Fruit fly (Drosophila melanogaster) whole organism, embryonic: Measurements from ENCODE around the gene CG6766.

ENCODE experiments used
- BEAF-32 ChIP-seq: fragments of 200-800 bp; sonication (Bioruptor generic); optimal IDR thresholded peaks from 3 replicates; lab custom pipeline; 2017; ENCODE audit warnings: missing biosample characterization, missing genetic modification characterization, mild to moderate bottlenecking, moderate library complexity, missing genetic modification reagents
- CG10462 ChIP-seq: fragments of 200-800 bp; sonication (Bioruptor generic); optimal IDR thresholded peaks from 2 replicates; lab custom pipeline; 2016; ENCODE audit warnings: missing biosample characterization, missing genetic modification characterization
- CG10979 ChIP-seq: fragments of 200-800 bp; sonication (Bioruptor generic); optimal IDR thresholded peaks from 2 replicates; lab custom pipeline; 2018; ENCODE audit warnings: missing biosample characterization, mild to moderate bottlenecking, missing genetic modification characterization, moderate library complexity
- CG11456 ChIP-seq: fragments of 200-800 bp; sonication (Bioruptor generic); IDR thresholded peaks from 3 replicates; pipeline ENCODE4 v1.3.6; 2022; ENCODE audit warnings: missing biosample characterization, missing genetic modification characterization
- CG12104 ChIP-seq: fragments of 200-800 bp; sonication (Bioruptor generic); optimal IDR thresholded peaks from 3 replicates; lab custom pipeline; 2016; ENCODE audit warnings: missing biosample characterization, missing genetic modification characterization
- CG14860 ChIP-seq: fragments of 200-800 bp; sonication (Bioruptor generic); IDR thresholded peaks from 3 replicates; pipeline ENCODE4 v1.3.6; 2022; ENCODE audit warnings: missing biosample characterization, missing genetic modification characterization; ENCODE audit not compliant: partially characterized antibody
- CG15269 ChIP-seq: fragments of 200-800 bp; sonication (Bioruptor generic); optimal IDR thresholded peaks from 2 replicates; lab custom pipeline; 2018; ENCODE audit warnings: missing biosample characterization, mild to moderate bottlenecking, missing genetic modification characterization, moderate library complexity
- CG2129 ChIP-seq: fragments of 200-800 bp; sonication (Bioruptor generic); IDR thresholded peaks from 2 replicates; pipeline ENCODE4 v1.3.6; 2022; ENCODE audit warnings: missing biosample characterization, missing genetic modification characterization; ENCODE audit not compliant: partially characterized antibody
- CG3065 ChIP-seq: fragments of 200-800 bp; sonication (Bioruptor generic); optimal IDR thresholded peaks from 2 replicates; lab custom pipeline; 2016; ENCODE audit warnings: missing biosample characterization, missing genetic modification characterization
- CG32532 ChIP-seq: fragments of 200-800 bp; sonication (Bioruptor generic); IDR thresholded peaks from 2 replicates; pipeline ENCODE4 v1.3.6; 2022; ENCODE audit warnings: missing biosample characterization, missing genetic modification characterization
- CG3847 ChIP-seq: fragments of 200-800 bp; sonication (Bioruptor generic); IDR thresholded peaks from 2 replicates; pipeline ENCODE4 v1.3.6; 2022; ENCODE audit warnings: missing biosample characterization, missing genetic modification characterization
- CG3995 ChIP-seq: fragments of 200-800 bp; sonication (Bioruptor generic); optimal IDR thresholded peaks from 3 replicates; lab custom pipeline; 2016; ENCODE audit warnings: missing biosample characterization, missing genetic modification characterization
- CG5245 ChIP-seq: fragments of 200-800 bp; sonication (Bioruptor generic); optimal IDR thresholded peaks from 3 replicates; lab custom pipeline; 2016; ENCODE audit warnings: missing biosample characterization, missing genetic modification characterization
- CG6689 ChIP-seq: fragments of 200-800 bp; sonication (Bioruptor generic); IDR thresholded peaks from 2 replicates; pipeline ENCODE4 v1.3.6; 2022; ENCODE audit warnings: missing biosample characterization, missing genetic modification characterization
- CG6765 ChIP-seq: fragments of 200-800 bp; sonication (Bioruptor generic); optimal IDR thresholded peaks from 3 replicates; lab custom pipeline; 2017; ENCODE audit warnings: missing biosample characterization, mild to moderate bottlenecking, missing genetic modification characterization
- CG6813 ChIP-seq: fragments of 200-800 bp; sonication (Bioruptor generic); optimal IDR thresholded peaks from 2 replicates; lab custom pipeline; 2017; ENCODE audit warnings: missing biosample characterization, missing genetic modification characterization, mild to moderate bottlenecking, moderate library complexity, missing genetic modification reagents
- CG8924 ChIP-seq: fragments of 200-800 bp; optimal IDR thresholded peaks from 3 replicates; lab custom pipeline; 2019; ENCODE audit warnings: missing biosample characterization, mild to moderate bottlenecking, missing genetic modification characterization, moderate library complexity
- CG9797 ChIP-seq: fragments of 200-800 bp; sonication (Bioruptor generic); optimal IDR thresholded peaks from 3 replicates; lab custom pipeline; 2018; ENCODE audit warnings: missing biosample characterization, mild to moderate bottlenecking, missing genetic modification characterization
- Fer2 ChIP-seq: fragments of 200-800 bp; sonication (Bioruptor generic); optimal IDR thresholded peaks from 2 replicates; lab custom pipeline; 2018; ENCODE audit warnings: missing biosample characterization, mild to moderate bottlenecking, missing genetic modification characterization, moderate library complexity
- Lim3 ChIP-seq: fragments of 200-800 bp; sonication (Bioruptor generic); IDR thresholded peaks from 2 replicates; pipeline ENCODE4 v1.3.6; 2022; ENCODE audit warnings: missing biosample characterization, missing genetic modification characterization
- Max ChIP-seq: fragments of 200-800 bp; sonication (Bioruptor generic); optimal IDR thresholded peaks from 2 replicates; lab custom pipeline; 2016; ENCODE audit warnings: missing biosample characterization, mild to moderate bottlenecking, missing genetic modification characterization
- NK7.1 ChIP-seq: fragments of 200-800 bp; sonication (Bioruptor generic); optimal IDR thresholded peaks from 3 replicates; lab custom pipeline; 2016; ENCODE audit warnings: missing biosample characterization, missing genetic modification characterization
- NfI ChIP-seq: fragments of 200-800 bp; sonication (Bioruptor generic); optimal IDR thresholded peaks from 3 replicates; lab custom pipeline; 2018; ENCODE audit warnings: missing biosample characterization, mild to moderate bottlenecking, missing genetic modification characterization, moderate library complexity
- Side ChIP-seq: fragments of 200-800 bp; sonication (Bioruptor generic); optimal IDR thresholded peaks from 2 replicates; lab custom pipeline; 2016; ENCODE audit warnings: missing biosample characterization, missing genetic modification characterization
- Taf1 ChIP-seq: fragments of 200-800 bp; sonication (Bioruptor generic); IDR thresholded peaks from 2 replicates; pipeline ENCODE4 v1.3.6; 2022; ENCODE audit warnings: missing biosample characterization, missing genetic modification characterization
- aop ChIP-seq: fragments of 200-800 bp; sonication (Bioruptor generic); IDR thresholded peaks from 2 replicates; pipeline ENCODE4 v1.3.6; 2022; ENCODE audit warnings: missing biosample characterization, missing genetic modification characterization
- az2 ChIP-seq: fragments of 200-800 bp; sonication (Bioruptor generic); optimal IDR thresholded peaks from 3 replicates; lab custom pipeline; 2016; ENCODE audit warnings: missing biosample characterization, missing genetic modification characterization
- caup ChIP-seq: fragments of 200-800 bp; sonication (Bioruptor generic); optimal IDR thresholded peaks from 3 replicates; lab custom pipeline; 2017; ENCODE audit warnings: missing biosample characterization, mild to moderate bottlenecking, missing genetic modification characterization, moderate library complexity; ENCODE audit not compliant: severe bottlenecking
- cg ChIP-seq: fragments of 200-800 bp; sonication (Bioruptor generic); optimal IDR thresholded peaks from 3 replicates; lab custom pipeline; 2019; ENCODE audit warnings: missing biosample characterization, mild to moderate bottlenecking, missing genetic modification characterization, moderate library complexity
- chinmo ChIP-seq: fragments of 200-800 bp; sonication (Bioruptor generic); IDR thresholded peaks from 4 replicates; pipeline ENCODE4 v1.3.6; 2022; ENCODE audit warnings: missing biosample characterization, missing genetic modification characterization; ENCODE audit not compliant: partially characterized antibody
- chm ChIP-seq: fragments of 200-800 bp; sonication (Bioruptor generic); IDR thresholded peaks from 2 replicates; pipeline ENCODE4 v1.3.6; 2022; ENCODE audit warnings: missing biosample characterization, missing genetic modification characterization
- chn ChIP-seq: fragments of 200-800 bp; sonication (Bioruptor generic); optimal IDR thresholded peaks from 2 replicates; lab custom pipeline; 2016; ENCODE audit warnings: missing biosample characterization, missing genetic modification characterization
- ci ChIP-seq: fragments of 200-800 bp; sonication (Bioruptor generic); IDR thresholded peaks from 3 replicates; pipeline ENCODE4 v1.3.6; 2022; ENCODE audit warnings: missing biosample characterization, missing genetic modification characterization
- danr ChIP-seq: fragments of 200-800 bp; sonication (Bioruptor generic); IDR thresholded peaks from 2 replicates; pipeline ENCODE4 v1.3.6; 2022; ENCODE audit warnings: missing biosample characterization, missing genetic modification characterization
- dpn ChIP-seq, 2 experiments: fragments of 200-800 bp; sonication (Bioruptor generic); optimal IDR thresholded peaks; 3 replicates each; lab custom pipeline; 2016; ENCODE audit warnings: missing biosample characterization in 2 of 2, missing genetic modification characterization in 2 of 2
- esg ChIP-seq: fragments of 200-800 bp; sonication (Bioruptor generic); conservative IDR thresholded peaks from 2 replicates; pipeline ENCODE4 v1.3.6; 2022; ENCODE audit warnings: missing biosample characterization, missing genetic modification characterization
- ewg ChIP-seq: fragments of 200-800 bp; sonication (Bioruptor generic); optimal IDR thresholded peaks from 3 replicates; lab custom pipeline; 2017; ENCODE audit warnings: mild to moderate bottlenecking, missing biosample characterization, missing genetic modification reagents, missing genetic modification characterization
- insv ChIP-seq, 2 experiments: fragments of 200-800 bp; sonication (Bioruptor generic); optimal IDR thresholded peaks; 3 replicates each; lab custom pipeline; 2016 to 2018; ENCODE audit warnings: missing biosample characterization in 2 of 2, missing genetic modification characterization in 2 of 2
- inv ChIP-seq: fragments of 200-800 bp; sonication (Bioruptor generic); IDR thresholded peaks from 2 replicates; pipeline ENCODE4 v1.3.6; 2022; ENCODE audit warnings: missing biosample characterization, missing genetic modification characterization; ENCODE audit not compliant: partially characterized antibody
- pan ChIP-seq, 4 experiments: fragments of >200 bp in 3 of 4; fragments of 200-800 bp in 1 of 4; sonication (Bioruptor generic) in 1 of 4; optimal IDR thresholded peaks in 3 of 4; IDR thresholded peaks in 1 of 4; 2 replicates each; pipeline versions ENCODE4 v1.3.6 to Lab custom; 2017 to 2022; ENCODE audit warnings: missing biosample characterization in 2 of 4, missing genetic modification characterization in 2 of 4, mixed read lengths in 1 of 4
- pho ChIP-seq: fragments of 200-800 bp; sonication (Bioruptor generic); optimal IDR thresholded peaks from 2 replicates; lab custom pipeline; 2016; ENCODE audit warnings: missing biosample characterization, missing genetic modification characterization
- pzg ChIP-seq: fragments of 200-800 bp; sonication (Bioruptor generic); optimal IDR thresholded peaks from 3 replicates; lab custom pipeline; 2018; ENCODE audit warnings: missing biosample characterization, mild to moderate bottlenecking, missing genetic modification characterization, moderate library complexity
- row ChIP-seq: fragments of 200-800 bp; sonication (Bioruptor generic); IDR thresholded peaks from 3 replicates; pipeline ENCODE4 v1.3.6; 2022; ENCODE audit warnings: missing biosample characterization, missing genetic modification characterization
- slou ChIP-seq: fragments of 200-800 bp; sonication (Bioruptor generic); optimal IDR thresholded peaks from 3 replicates; lab custom pipeline; 2016; ENCODE audit warnings: missing biosample characterization, missing genetic modification characterization
- stwl ChIP-seq: fragments of 200-800 bp; sonication (Bioruptor generic); optimal IDR thresholded peaks from 3 replicates; lab custom pipeline; 2018; ENCODE audit warnings: missing biosample characterization, mild to moderate bottlenecking, missing genetic modification characterization, moderate library complexity
- vfl ChIP-seq: fragments of 200-800 bp; sonication (Bioruptor generic); optimal IDR thresholded peaks from 2 replicates; lab custom pipeline; 2016; ENCODE audit warnings: missing biosample characterization, missing genetic modification characterization
- vvl ChIP-seq: fragments of 200-800 bp; sonication (Bioruptor generic); IDR thresholded peaks from 2 replicates; pipeline ENCODE4 v1.3.6; 2022; ENCODE audit warnings: missing biosample characterization, missing genetic modification characterization
- zfh1 ChIP-seq: fragments of 200-800 bp; sonication (Bioruptor generic); IDR thresholded peaks from 3 replicates; pipeline ENCODE4 v1.3.6; 2022; ENCODE audit warnings: missing biosample characterization, missing genetic modification characterization
- zfh2 ChIP-seq: fragments of 200-800 bp; sonication (Bioruptor generic); optimal IDR thresholded peaks from 2 replicates; lab custom pipeline; 2016; ENCODE audit warnings: missing biosample characterization, missing genetic modification characterization

The CG6766 gene

DNA sequence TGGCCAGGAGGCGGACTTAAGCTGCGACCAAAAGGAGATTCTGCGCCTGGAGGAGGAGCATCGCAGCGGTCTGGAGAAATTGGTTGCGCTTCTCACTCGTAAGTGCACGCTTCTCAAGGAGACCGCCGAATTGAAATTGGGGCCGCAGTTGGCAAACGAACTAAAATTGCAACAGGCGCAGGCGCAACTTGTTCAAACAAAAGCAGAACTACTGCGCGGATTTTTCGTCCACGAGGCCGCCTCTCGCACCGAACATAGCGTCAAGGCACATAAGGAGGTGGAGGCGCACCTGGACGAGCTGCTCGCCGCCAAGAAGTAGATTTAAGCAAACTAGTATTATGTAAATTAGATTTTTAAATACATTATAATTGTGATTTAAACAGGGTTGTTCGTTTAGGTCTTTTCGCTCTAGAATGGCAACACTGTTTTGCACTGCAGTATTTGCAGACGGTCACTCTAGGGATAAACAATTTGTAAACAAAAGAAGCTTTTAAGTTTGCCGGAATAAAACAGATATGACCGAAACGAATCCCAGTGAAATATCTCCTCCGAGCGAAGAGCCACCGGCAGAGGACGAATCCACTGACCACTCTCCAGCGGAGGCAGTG is 49.9 kb downstream of the CG6766 start, which contains the start of gene escl (continued):
- TF ChIP-seq caup (GFP tag; lab: Kevin White, UChicago) (no peak), CG12104 (GFP tag; lab: Kevin White, UChicago) (no peak), zfh1 (GFP tag; lab: Robert Waterston, UW) (no peak), cg (no peak), pho (GFP tag; lab: Kevin White, UChicago) (no peak), CG8924 (tag; lab: Kevin White, UChicago) (no peak), dpn (GFP tag; optimal IDR thresholded peaks at IDR 0.05; lab: Kevin White, UChicago) (no peak), CG3847 (GFP tag; lab: Robert Waterston, UW) (0 out of 2 replicates have a peak, but pooled peaks have one; percentile 29), CG6765 (GFP tag; lab: Kevin White, UChicago) (no peak), CG3065 (GFP tag; lab: Kevin White, UChicago) (no peak), CG10462 (GFP tag; lab: Kevin White, UChicago) (no peak), CG10979 (tag; lab: Kevin White, UChicago) (no peak), Max (no peak), chn (no peak), CG2129 (no peak), CG3995 (GFP tag; lab: Kevin White, UChicago) (no peak), ewg (peak; percentile 55), stwl (peak; percentile 41), chm (GFP tag; lab: Robert Waterston, UW) (no peak), CG14860 (no peak), inv (no peak), vvl (GFP tag; lab: Robert Waterston, UW) (peak; percentile 90), Fer2 (tag; lab: Kevin White, UChicago) (no peak), BEAF-32 (GFP tag; lab: Kevin White, UChicago) (no peak), insv (GFP tag; optimal IDR thresholded peaks at IDR 0.05; lab: Kevin White, UChicago) (no peak), pzg (peak; percentile 57), pan (optimal IDR thresholded peaks at IDR 0.05; lab: Kevin White, UChicago) (no peak), pan (GFP tag; optimal IDR thresholded peaks at IDR 0.05 in 1 of 2, IDR thresholded peaks at IDR 0.05 in 1 of 2) (no peak), CG32532 (GFP tag; lab: Robert Waterston, UW) (no peak), slou (GFP tag; lab: Kevin White, UChicago) (no peak), ci (GFP tag; lab: Robert Waterston, UW) (0 out of 3 replicates have a peak, but pooled peaks have one; percentile 5), Taf1 (no peak), zfh2 (no peak), esg (GFP tag; lab: Robert Waterston, UW) (no peak), danr (no peak), CG11456 (GFP tag; lab: Robert Waterston, UW) (no peak), NfI (GFP tag; lab: Kevin White, UChicago) (no peak), CG5245 (no peak), vfl (no peak), CG9797 (GFP tag; lab: Kevin White, UChicago) (no peak), NK7.1 (GFP tag; lab: Kevin White, UChicago) (no peak), Side (GFP tag; lab: Kevin White, UChicago) (no peak), CG6689 (peak; percentile 14; the same call in 1 of the 2 replicates), az2 (no peak), aop (GFP tag; lab: Robert Waterston, UW) (no peak), CG6813 (GFP tag; lab: Kevin White, UChicago) (no peak), chinmo (peak; percentile 50; the same call in 1 of the 4 replicates), Lim3 (GFP tag; lab: Robert Waterston, UW) (no peak), CG15269 (tag; lab: Kevin White, UChicago) (no peak), row (peak; percentile 24; the same call in 1 of the 3 replicates)
